Fruit fly (Drosophila melanogaster) whole organism, embryonic: ENCODE results near the gene CG43322.

Experiments used
- Asciz ChIP-seq: fragments of 200-800 bp; sonication (Bioruptor generic); optimal IDR thresholded peaks from 2 replicates; lab custom pipeline; 2017; ENCODE audit warnings: missing biosample characterization, mild to moderate bottlenecking, missing genetic modification characterization, missing genetic modification reagents
- BEAF-32 ChIP-seq: fragments of 200-800 bp; sonication (Bioruptor generic); optimal IDR thresholded peaks from 3 replicates; lab custom pipeline; 2017; ENCODE audit warnings: missing biosample characterization, missing genetic modification characterization, mild to moderate bottlenecking, moderate library complexity, missing genetic modification reagents
- CG10462 ChIP-seq: fragments of 200-800 bp; sonication (Bioruptor generic); optimal IDR thresholded peaks from 2 replicates; lab custom pipeline; 2016; ENCODE audit warnings: missing biosample characterization, missing genetic modification characterization
- CG13894 ChIP-seq: fragments of 200-800 bp; sonication (Bioruptor generic); optimal IDR thresholded peaks from 3 replicates; lab custom pipeline; 2018; ENCODE audit warnings: missing biosample characterization, mild to moderate bottlenecking, missing genetic modification characterization, moderate library complexity
- CG15011 ChIP-seq: fragments of 200-800 bp; sonication (Bioruptor generic); optimal IDR thresholded peaks from 3 replicates; lab custom pipeline; 2018; ENCODE audit warnings: missing biosample characterization, mild to moderate bottlenecking, missing genetic modification characterization
- CG1529 ChIP-seq: fragments of 200-800 bp; sonication (Bioruptor generic); optimal IDR thresholded peaks from 3 replicates; lab custom pipeline; 2018; ENCODE audit warnings: missing biosample characterization, missing genetic modification characterization
- CG17912 ChIP-seq: fragments of 200-800 bp; sonication (Bioruptor generic); optimal IDR thresholded peaks from 2 replicates; lab custom pipeline; 2018; ENCODE audit warnings: missing biosample characterization, mild to moderate bottlenecking, missing genetic modification characterization
- CG31365 ChIP-seq: fragments of 200-800 bp; sonication (Bioruptor generic); optimal IDR thresholded peaks from 2 replicates; lab custom pipeline; 2018; ENCODE audit warnings: missing biosample characterization, mild to moderate bottlenecking, missing genetic modification characterization
- CG31388 ChIP-seq: fragments of 200-800 bp; sonication (Bioruptor generic); optimal IDR thresholded peaks from 2 replicates; lab custom pipeline; 2016; ENCODE audit warnings: missing biosample characterization, missing genetic modification characterization
- CG3726 ChIP-seq: fragments of 200-800 bp; sonication (Bioruptor generic); IDR thresholded peaks from 3 replicates; pipeline ENCODE4, ENCODE4 v1.3.6; 2022; ENCODE audit warnings: missing biosample characterization, missing genetic modification characterization
- CG6765 ChIP-seq: fragments of 200-800 bp; sonication (Bioruptor generic); optimal IDR thresholded peaks from 3 replicates; lab custom pipeline; 2017; ENCODE audit warnings: missing biosample characterization, mild to moderate bottlenecking, missing genetic modification characterization
- CG8089 ChIP-seq: fragments of 200-800 bp; sonication (Bioruptor generic); optimal IDR thresholded peaks from 3 replicates; lab custom pipeline; 2016; ENCODE audit warnings: missing biosample characterization, missing genetic modification characterization
- CG8290 ChIP-seq, 3 experiments: fragments of 200-800 bp; sonication (Bioruptor generic); optimal IDR thresholded peaks; 2 replicates each; lab custom pipeline; 2016 to 2019; ENCODE audit warnings: missing biosample characterization in 3 of 3, missing genetic modification characterization in 3 of 3, mild to moderate bottlenecking in 2 of 3, moderate library complexity in 1 of 3
- CG9215 ChIP-seq: fragments of 200-800 bp; sonication (Bioruptor generic); IDR thresholded peaks from 2 replicates; pipeline ENCODE4 v1.3.6; 2022; ENCODE audit warnings: missing biosample characterization, missing genetic modification characterization
- CG9437 ChIP-seq: fragments of 200-800 bp; sonication (Bioruptor generic); optimal IDR thresholded peaks from 2 replicates; lab custom pipeline; 2018; ENCODE audit warnings: missing biosample characterization, mild to moderate bottlenecking, missing genetic modification characterization
- CG9727 ChIP-seq: fragments of 200-800 bp; sonication (Bioruptor generic); optimal IDR thresholded peaks from 3 replicates; lab custom pipeline; 2017; ENCODE audit warnings: missing biosample characterization, mild to moderate bottlenecking, missing genetic modification characterization
- Ets97D ChIP-seq: fragments of 200-800 bp; sonication (Bioruptor generic); optimal IDR thresholded peaks from 3 replicates; lab custom pipeline; 2016; ENCODE audit warnings: missing biosample characterization, missing genetic modification characterization
- Hr78 ChIP-seq, 2 experiments: fragments of 200-800 bp in 1 of 2; fragments of >200 bp in 1 of 2; sonication (Bioruptor generic) in 1 of 2; optimal IDR thresholded peaks; 2 replicates each; lab custom pipeline; 2017 to 2019; ENCODE audit warnings: missing biosample characterization in 2 of 2, missing genetic modification characterization in 2 of 2, mild to moderate bottlenecking in 1 of 2, moderate library complexity in 1 of 2
- Hsf ChIP-seq: fragments of 200-800 bp; sonication (Bioruptor generic); optimal IDR thresholded peaks from 3 replicates; lab custom pipeline; 2016; ENCODE audit warnings: missing biosample characterization, missing genetic modification characterization
- Jarid2 ChIP-seq: fragments of 200-800 bp; sonication (Bioruptor generic); optimal IDR thresholded peaks from 3 replicates; lab custom pipeline; 2017; ENCODE audit warnings: mild to moderate bottlenecking, missing biosample characterization, missing genetic modification reagents, missing genetic modification characterization
- Kr ChIP-seq: fragments of 200-800 bp; sonication (Bioruptor generic); optimal IDR thresholded peaks from 2 replicates; lab custom pipeline; 2017; ENCODE audit warnings: missing biosample characterization, mild to moderate bottlenecking, missing genetic modification characterization
- Nf-YC ChIP-seq: fragments of 200-800 bp; optimal IDR thresholded peaks from 3 replicates; lab custom pipeline; 2019; ENCODE audit warnings: missing biosample characterization, mild to moderate bottlenecking, missing genetic modification characterization, moderate library complexity
- Sox100B ChIP-seq: fragments of 200-800 bp; sonication (Bioruptor generic); optimal IDR thresholded peaks from 3 replicates; lab custom pipeline; 2018; ENCODE audit warnings: missing biosample characterization, mild to moderate bottlenecking, missing genetic modification characterization
- Sox102F ChIP-seq: fragments of 200-800 bp; sonication (Bioruptor generic); optimal IDR thresholded peaks from 2 replicates; lab custom pipeline; 2018; ENCODE audit warnings: missing biosample characterization, mild to moderate bottlenecking, missing genetic modification characterization, moderate library complexity
- Vsx1 ChIP-seq: fragments of 200-800 bp; sonication (Bioruptor generic); optimal IDR thresholded peaks from 2 replicates; lab custom pipeline; 2017; ENCODE audit warnings: missing biosample characterization, mild to moderate bottlenecking, missing genetic modification characterization, missing genetic modification reagents
- ab ChIP-seq: fragments of 200-800 bp; sonication (Bioruptor generic); optimal IDR thresholded peaks from 2 replicates; lab custom pipeline; 2016; ENCODE audit warnings: missing biosample characterization, missing genetic modification characterization
- ash1 ChIP-seq: fragments of 200-800 bp; sonication (Bioruptor generic); optimal IDR thresholded peaks from 2 replicates; lab custom pipeline; 2018; ENCODE audit warnings: missing biosample characterization, mild to moderate bottlenecking, missing genetic modification characterization
- bigmax ChIP-seq: fragments of 200-800 bp; sonication (Bioruptor generic); optimal IDR thresholded peaks from 2 replicates; lab custom pipeline; 2018; ENCODE audit warnings: missing biosample characterization, mild to moderate bottlenecking, missing genetic modification characterization
- cas ChIP-seq: fragments of 200-800 bp; sonication (Bioruptor generic); IDR thresholded peaks from 2 replicates; pipeline ENCODE4 v1.3.6; 2022; ENCODE audit warnings: missing biosample characterization, missing genetic modification characterization
- cato ChIP-seq: fragments of 200-800 bp; sonication (Bioruptor generic); optimal IDR thresholded peaks from 2 replicates; lab custom pipeline; 2016; ENCODE audit warnings: missing biosample characterization, missing genetic modification characterization, borderline replicate concordance
- dan ChIP-seq: fragments of 200-800 bp; sonication (Bioruptor generic); IDR thresholded peaks from 2 replicates; pipeline ENCODE4 v1.3.6; 2022; ENCODE audit warnings: missing biosample characterization, missing genetic modification characterization
- dm ChIP-seq: fragments of 200-800 bp; sonication (Bioruptor generic); optimal IDR thresholded peaks from 3 replicates; lab custom pipeline; 2016; ENCODE audit warnings: missing biosample characterization, missing genetic modification characterization
- dmrt99B ChIP-seq: fragments of 200-800 bp; sonication (Bioruptor generic); optimal IDR thresholded peaks from 2 replicates; lab custom pipeline; 2018; ENCODE audit warnings: missing biosample characterization, mild to moderate bottlenecking, missing genetic modification characterization, moderate library complexity
- eyg ChIP-seq: fragments of 200-800 bp; sonication (Bioruptor generic); optimal IDR thresholded peaks from 3 replicates; lab custom pipeline; 2016; ENCODE audit warnings: missing biosample characterization, missing genetic modification characterization
- ftz-f1 ChIP-seq: fragments of 200-800 bp; sonication (Bioruptor generic); optimal IDR thresholded peaks from 2 replicates; lab custom pipeline; 2016; ENCODE audit warnings: missing biosample characterization, missing genetic modification characterization
- gcm ChIP-seq: fragments of 200-800 bp; sonication (Bioruptor generic); optimal IDR thresholded peaks from 2 replicates; lab custom pipeline; 2019; ENCODE audit warnings: missing biosample characterization, mild to moderate bottlenecking, missing genetic modification characterization, moderate library complexity
- gfzf ChIP-seq: fragments of 200-800 bp; sonication (Bioruptor generic); optimal IDR thresholded peaks from 2 replicates; lab custom pipeline; 2016; ENCODE audit warnings: missing biosample characterization, mild to moderate bottlenecking, missing genetic modification characterization, moderate library complexity
- hb ChIP-seq: fragments of 200-800 bp; sonication (Bioruptor generic); IDR thresholded peaks from 3 replicates; pipeline ENCODE4 v1.3.6; 2022; ENCODE audit warnings: missing biosample characterization, missing genetic modification characterization; ENCODE audit not compliant: partially characterized antibody
- jigr1 ChIP-seq: fragments of 200-800 bp; sonication (Bioruptor generic); IDR thresholded peaks from 3 replicates; pipeline ENCODE4 v1.3.6; 2022; ENCODE audit warnings: missing biosample characterization, missing genetic modification characterization
- jumu ChIP-seq: fragments of 200-800 bp; sonication (Bioruptor generic); optimal IDR thresholded peaks from 3 replicates; lab custom pipeline; 2016; ENCODE audit warnings: missing biosample characterization, missing genetic modification characterization
- lab ChIP-seq: fragments of 200-800 bp; sonication (Bioruptor generic); optimal IDR thresholded peaks from 3 replicates; lab custom pipeline; 2017; ENCODE audit warnings: missing biosample characterization, missing genetic modification characterization, mild to moderate bottlenecking, moderate library complexity, missing genetic modification reagents
- nau ChIP-seq: fragments of 200-800 bp; sonication (Bioruptor generic); optimal IDR thresholded peaks from 3 replicates; lab custom pipeline; 2017; ENCODE audit warnings: missing biosample characterization, mild to moderate bottlenecking, missing genetic modification characterization, missing genetic modification reagents
- nerfin-1 ChIP-seq: fragments of 200-800 bp; sonication (Bioruptor generic); optimal IDR thresholded peaks from 3 replicates; lab custom pipeline; 2019; ENCODE audit warnings: missing biosample characterization, mild to moderate bottlenecking, missing genetic modification characterization, moderate library complexity
- oc ChIP-seq: fragments of 200-800 bp; sonication (Bioruptor generic); optimal IDR thresholded peaks from 2 replicates; lab custom pipeline; 2018; ENCODE audit warnings: missing biosample characterization, mild to moderate bottlenecking, missing genetic modification characterization, moderate library complexity
- pho ChIP-seq: fragments of 200-800 bp; sonication (Bioruptor generic); optimal IDR thresholded peaks from 2 replicates; lab custom pipeline; 2016; ENCODE audit warnings: missing biosample characterization, missing genetic modification characterization
- sd ChIP-seq: fragments of 200-800 bp; sonication (Bioruptor generic); optimal IDR thresholded peaks from 3 replicates; lab custom pipeline; 2018; ENCODE audit warnings: missing biosample characterization, mild to moderate bottlenecking, missing genetic modification characterization, moderate library complexity
- sisA ChIP-seq: fragments of 200-800 bp; sonication (Bioruptor generic); IDR thresholded peaks from 2 replicates; pipeline ENCODE4 v1.3.6; 2022; ENCODE audit warnings: missing biosample characterization, missing genetic modification characterization
- tna ChIP-seq: fragments of 200-800 bp; sonication (Bioruptor generic); IDR thresholded peaks from 2 replicates; pipeline ENCODE4 v1.3.6; 2022; ENCODE audit warnings: missing biosample characterization, missing genetic modification characterization; ENCODE audit not compliant: partially characterized antibody
- twi ChIP-seq: fragments of 200-800 bp; optimal IDR thresholded peaks from 2 replicates; lab custom pipeline; 2019; ENCODE audit warnings: missing biosample characterization, mild to moderate bottlenecking, missing genetic modification characterization, moderate library complexity
- usp ChIP-seq: fragments of >200 bp; optimal IDR thresholded peaks from 2 replicates; lab custom pipeline; 2017; ENCODE audit warnings: missing biosample characterization, missing genetic modification characterization

CG43322 gene

DNA sequence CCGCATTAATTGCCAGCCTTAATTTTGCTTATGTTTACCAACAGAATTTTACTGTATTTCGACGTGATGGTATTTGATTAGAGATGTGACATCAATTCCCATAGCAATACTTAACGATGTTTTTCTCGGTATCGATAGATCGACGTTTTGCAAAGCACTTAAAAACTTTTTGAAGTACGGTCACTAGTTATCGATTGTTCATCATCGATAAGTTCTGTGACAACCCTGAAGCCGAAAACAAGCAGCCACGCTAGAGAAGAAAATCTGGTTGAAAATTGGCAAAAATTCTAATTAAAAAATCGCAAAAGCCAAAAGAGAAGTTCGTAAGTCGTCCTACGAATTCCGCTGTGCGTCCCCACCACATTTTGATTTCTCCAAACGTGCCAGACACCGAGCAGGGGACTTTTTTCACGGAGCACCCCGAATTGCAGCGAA lies 19.3 kb downstream of the CG43322 start, which contains the start of the genes Rab30 and Caper (continued):
- TF ChIP-seq CG6765 (GFP tag; lab: Kevin White, UChicago) (no peak), CG15011 (GFP tag; lab: Kevin White, UChicago) (no peak), nau (GFP tag; lab: Kevin White, UChicago) (no peak), cas (GFP tag; lab: Robert Waterston, UW) (0 out of 2 replicates have a peak, but pooled peaks have one; percentile 33), jumu (GFP tag; lab: Kevin White, UChicago) (peak; percentile 67), CG8089 (GFP tag; lab: Kevin White, UChicago) (no peak), tna (GFP tag; lab: Robert Waterston, UW) (peak; percentile 96), Hr78 (GFP tag; optimal IDR thresholded peaks at IDR 0.05; lab: Kevin White, UChicago) (no peak), sd (tag; lab: Kevin White, UChicago) (peak; percentile 94), ash1 (GFP tag; lab: Kevin White, UChicago) (peak; percentile 21), Sox100B (GFP tag; lab: Kevin White, UChicago) (no peak), cato (GFP tag; lab: Kevin White, UChicago) (no peak), Nf-YC (tag; lab: Kevin White, UChicago) (peak; percentile 68), CG9215 (GFP tag; lab: Robert Waterston, UW) (no peak; the same call in 1 of the 2 replicates), CG31388 (GFP tag; lab: Kevin White, UChicago) (no peak), dm (GFP tag; lab: Kevin White, UChicago) (peak; percentile 90), twi (tag; lab: Kevin White, UChicago) (peak; percentile 25), CG17912 (GFP tag; lab: Kevin White, UChicago) (peak; percentile 26), gcm (GFP tag; lab: Kevin White, UChicago) (peak; percentile 45), nerfin-1 (tag; lab: Kevin White, UChicago) (peak; percentile 98), Kr (no peak), lab (no peak), Vsx1 (GFP tag; lab: Kevin White, UChicago) (peak; percentile 8), CG10462 (GFP tag; lab: Kevin White, UChicago) (no peak), ftz-f1 (GFP tag; lab: Kevin White, UChicago) (peak; percentile 1), CG3726 (GFP tag; lab: Robert Waterston, UW) (no peak), oc (tag; lab: Kevin White, UChicago) (no peak), BEAF-32 (peak; percentile 99), CG8290 (GFP tag; optimal IDR thresholded peaks at IDR 0.05; lab: Kevin White, UChicago) (peak; percentile 61), CG8290 (tag; optimal IDR thresholded peaks at IDR 0.05; lab: Kevin White, UChicago) (peak in 1 of 2 experiments; percentile 87), pho (GFP tag; lab: Kevin White, UChicago) (peak; percentile 74), Sox102F (no peak), gfzf (GFP tag; lab: Kevin White, UChicago) (peak; percentile 45), eyg (peak; percentile 16), dmrt99B (no peak), CG1529 (no peak), Jarid2 (GFP tag; lab: Kevin White, UChicago) (no peak), CG9727 (GFP tag; lab: Kevin White, UChicago) (peak; percentile 48), CG13894 (tag; lab: Kevin White, UChicago) (peak; percentile 70), dan (no peak), Ets97D (GFP tag; lab: Kevin White, UChicago) (peak; percentile 91), CG31365 (tag; lab: Kevin White, UChicago) (no peak), Hsf (peak; percentile 60), bigmax (GFP tag; lab: Kevin White, UChicago) (no peak), jigr1 (no peak), ab (GFP tag; lab: Kevin White, UChicago) (no peak), hb (GFP tag; lab: Robert Waterston, UW) (peak; percentile 97), Asciz (GFP tag; lab: Kevin White, UChicago) (no peak), CG9437 (GFP tag; lab: Kevin White, UChicago) (peak; percentile 72), sisA (GFP tag; lab: Robert Waterston, UW) (no peak), usp (GFP tag; lab: Kevin White, UChicago) (no peak)
